Worm (Caenorhabditis elegans): ENCODE results near the gene nhr-55.
A peak's percentile ranks its signal among the peaks of the same experiment; 100 is the strongest.

nhr-55 gene

DNA sequence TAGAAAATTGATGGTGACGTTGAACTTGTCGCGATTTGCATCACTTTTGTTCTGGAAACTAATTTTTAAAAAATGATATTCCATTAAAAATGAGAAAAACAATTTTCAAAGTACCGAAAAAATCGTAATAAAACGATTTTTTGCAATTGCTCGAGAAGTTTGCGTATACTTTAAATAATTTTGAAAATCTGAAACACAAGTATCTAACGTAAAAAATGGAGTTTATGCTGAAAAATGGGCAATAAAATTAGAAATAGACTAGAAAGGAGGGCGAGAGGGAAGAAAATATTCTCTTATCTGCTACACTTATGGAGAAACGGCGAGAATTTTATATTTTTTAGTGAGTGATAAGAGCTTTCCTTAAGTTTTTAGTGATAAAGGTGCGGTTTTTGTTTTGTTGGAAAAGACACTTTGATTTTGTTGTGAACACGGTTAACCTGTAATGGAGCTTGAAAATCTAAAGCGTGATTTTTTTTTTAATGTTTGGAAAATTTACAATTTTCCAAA, 5.4 kb downstream of the nhr-55 start, which contains the start of gene nhr-130:
Gene nhr-130 (minus strand): TSS at position 51 of the 507 bp plus-strand sequence.
- peak; percentile 90 for TF ChIP-seq elt-2 (tag; optimal IDR thresholded peaks at IDR 0.05)
- TF ChIP-seq skn-1 (tag; optimal IDR thresholded peaks at IDR 0.05), result no peak
- no peak for TF ChIP-seq elt-1 (tag; optimal IDR thresholded peaks at IDR 0.05)
- TF ChIP-seq lin-39 (tag; optimal IDR thresholded peaks at IDR 0.05), result no peak
- TF ChIP-seq unc-39 (tag; optimal IDR thresholded peaks at IDR 0.05), result no peak
- TF ChIP-seq pqm-1 (tag; optimal IDR thresholded peaks at IDR 0.05), result peak; percentile 77
- TF ChIP-seq nhr-28 (tag; optimal IDR thresholded peaks at IDR 0.05), result no peak
- TF ChIP-seq nhr-76 (tag; optimal IDR thresholded peaks at IDR 0.05), result no peak
- TF ChIP-seq nfya-1 (tag; optimal IDR thresholded peaks at IDR 0.05; ENCODE audit: insufficient read depth), result no peak
- no peak for TF ChIP-seq nhr-23 (tag; optimal IDR thresholded peaks at IDR 0.05)
- TF ChIP-seq elt-3 (tag; optimal IDR thresholded peaks at IDR 0.05), result no peak
- TF ChIP-seq hmg-11 (tag; optimal IDR thresholded peaks at IDR 0.05), result no peak
- no peak for TF ChIP-seq sea-2 (GFP tag; optimal IDR thresholded peaks at IDR 0.05)
- TF ChIP-seq ceh-28 (tag; optimal IDR thresholded peaks at IDR 0.05), result no peak
- TF ChIP-seq daf-12 (tag; optimal IDR thresholded peaks at IDR 0.05), result no peak
- no peak for TF ChIP-seq nhr-43 (tag; optimal IDR thresholded peaks at IDR 0.05; ENCODE audit: poor library complexity, severe bottlenecking)
- TF ChIP-seq pha-4 (tag; optimal IDR thresholded peaks at IDR 0.05), result peak; percentile 20
- no peak for TF ChIP-seq eor-1 (tag; optimal IDR thresholded peaks at IDR 0.05)
- no peak for TF ChIP-seq lin-15B (tag; optimal IDR thresholded peaks at IDR 0.05)
- TF ChIP-seq aly-2 (tag; optimal IDR thresholded peaks at IDR 0.05), result no peak
- no peak for TF ChIP-seq mdl-1 (tag; optimal IDR thresholded peaks at IDR 0.05)

DNA sequence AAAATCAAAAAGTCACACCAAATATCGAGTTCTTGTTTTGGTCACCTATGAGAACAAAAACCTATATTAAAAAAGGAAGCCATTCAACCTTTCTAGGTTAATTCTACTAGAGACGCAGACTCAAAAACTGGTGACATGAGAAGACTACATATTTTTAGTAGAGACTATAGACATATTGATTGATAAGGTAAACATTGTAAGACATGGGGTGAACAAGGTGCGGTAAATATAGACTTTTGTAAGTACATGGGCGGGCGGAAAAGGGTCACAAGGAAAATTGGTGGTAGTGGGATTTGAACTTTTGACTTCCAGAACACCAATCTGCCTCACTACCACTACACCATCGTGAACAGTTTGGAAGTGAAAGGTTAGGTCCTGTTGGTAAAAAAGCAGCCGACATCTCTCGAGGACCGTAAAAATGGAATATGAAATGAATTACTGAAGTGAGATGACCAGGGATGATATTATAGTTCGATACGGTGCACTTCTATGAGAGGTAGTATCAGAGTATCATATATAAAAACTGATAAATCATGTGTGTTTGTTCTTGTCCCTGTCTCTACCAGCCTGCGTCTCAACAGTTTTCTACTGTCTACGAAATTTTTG, 6.4 kb downstream of the nhr-55 start, which contains the start of gene nhr-212:
Gene nhr-212 (plus strand): TSS at position 573 of the 606 bp plus-strand sequence.
- TF ChIP-seq elt-2 (tag; optimal IDR thresholded peaks at IDR 0.05), result peak; percentile 40
- no peak for TF ChIP-seq egl-5 (tag; optimal IDR thresholded peaks at IDR 0.05)
- TF ChIP-seq pha-4 (tag; optimal IDR thresholded peaks at IDR 0.05), result peak; percentile 83
- TF ChIP-seq pqm-1 (tag; optimal IDR thresholded peaks at IDR 0.05), result peak; percentile 50
- peak; percentile 27 for TF ChIP-seq nhr-23 (tag; optimal IDR thresholded peaks at IDR 0.05)
- peak; percentile 57 for TF ChIP-seq ceh-28 (tag; optimal IDR thresholded peaks at IDR 0.05)

ce11 chrV:486684-487083, 8.7 kb downstream of the nhr-55 start, which contains the start of gene nhr-211:
Gene nhr-211, plus strand, starts transcription at chrV:486984.
- no peak for TF ChIP-seq fkh-10 (GFP tag; optimal IDR thresholded peaks at IDR 0.05)
- no peak for TF ChIP-seq aly-2 (tag; optimal IDR thresholded peaks at IDR 0.05)
- no peak for TF ChIP-seq R02D3.7 (tag; optimal IDR thresholded peaks at IDR 0.05)
- TF ChIP-seq elt-1 (tag; optimal IDR thresholded peaks at IDR 0.05), result no peak
- no peak for TF ChIP-seq pqm-1 (tag; optimal IDR thresholded peaks at IDR 0.05)
- no peak for TF ChIP-seq nfya-1 (tag; optimal IDR thresholded peaks at IDR 0.05; ENCODE audit: insufficient read depth)
- no peak for TF ChIP-seq nhr-12 (tag; optimal IDR thresholded peaks at IDR 0.05)
- TF ChIP-seq jun-1 (tag; optimal IDR thresholded peaks at IDR 0.05), result no peak
- TF ChIP-seq nhr-77 (tag; optimal IDR thresholded peaks at IDR 0.05), result no peak
- no peak for TF ChIP-seq egl-27 (tag; optimal IDR thresholded peaks at IDR 0.05)
- no peak for TF ChIP-seq nhr-28 (tag; optimal IDR thresholded peaks at IDR 0.05)
- no peak for TF ChIP-seq mdl-1 (tag; optimal IDR thresholded peaks at IDR 0.05)
- TF ChIP-seq ceh-82 (tag; optimal IDR thresholded peaks at IDR 0.05), result no peak
- no peak for TF ChIP-seq ztf-11 (tag; optimal IDR thresholded peaks at IDR 0.05)
- TF ChIP-seq sea-2 (GFP tag; optimal IDR thresholded peaks at IDR 0.05), result no peak
- TF ChIP-seq ama-1 (optimal IDR thresholded peaks at IDR 0.05), result no peak
- TF ChIP-seq ztf-4 (tag; optimal IDR thresholded peaks at IDR 0.05), result no peak
- no peak for TF ChIP-seq lsy-12 (tag; optimal IDR thresholded peaks at IDR 0.05)
- TF ChIP-seq daf-12 (tag; optimal IDR thresholded peaks at IDR 0.05), result no peak
- TF ChIP-seq elt-2 (tag; optimal IDR thresholded peaks at IDR 0.05), result no peak

- no peak for TF ChIP-seq ZK546.5 (tag; optimal IDR thresholded peaks at IDR 0.05)
Measured at ce11 chrV:487980-488379, 10.0 kb downstream of the nhr-55 start.

DNA sequence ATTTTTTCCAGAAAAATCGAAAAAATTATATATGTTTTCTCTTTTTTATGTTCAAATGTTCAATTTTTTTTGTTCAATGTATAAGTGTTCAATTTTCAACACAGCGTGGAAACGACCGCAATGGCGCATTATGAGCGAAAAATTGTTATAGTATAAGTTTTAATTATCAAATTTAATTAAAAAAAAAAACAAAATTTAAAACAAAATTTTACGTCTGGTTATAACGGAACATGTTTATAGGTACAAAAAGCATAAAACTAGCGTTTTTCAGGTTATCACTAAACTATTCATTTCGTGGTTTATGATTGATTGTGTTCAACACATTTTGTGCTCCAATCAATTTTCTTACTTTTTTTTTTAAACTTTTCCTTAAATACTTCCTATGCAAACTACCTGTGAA, 11.4 kb downstream of the nhr-55 start, which contains the start of gene nhr-106:
Gene nhr-106 (plus strand): TSS at position 301 of the 400 bp plus-strand sequence.
- TF ChIP-seq ztf-4 (tag; optimal IDR thresholded peaks at IDR 0.05) (no peak), tbx-2 (tag; optimal IDR thresholded peaks at IDR 0.05) (no peak), elt-2 (tag; optimal IDR thresholded peaks at IDR 0.05) (peak; percentile 39), pqm-1 (tag; optimal IDR thresholded peaks at IDR 0.05) (peak; percentile 6)

All from whole organism, L3 larva.